Worm (Caenorhabditis elegans) whole organism, L2 larva: ENCODE results near the gene vha-14.
A peak's percentile ranks its signal among the peaks of the same experiment; 100 is the strongest.

Source experiments
- C34F6.9 ChIP-seq: fragments of 150-350 bp; optimal IDR thresholded peaks from 2 replicates; lab custom pipeline; 2014; ENCODE audit warnings: missing biosample characterization, missing genetic modification characterization
- F13H6.1 ChIP-seq: sonication (generic microtip); optimal IDR thresholded peaks from 2 replicates; lab custom pipeline; 2016; ENCODE audit warnings: missing genetic modification characterization, missing compliant biosample characterization
- Y55F3AM.14 ChIP-seq: fragments of 200-800 bp; sonication (Bioruptor generic); optimal IDR thresholded peaks from 2 replicates; lab custom pipeline; 2018; ENCODE audit warnings: mild to moderate bottlenecking, missing genetic modification characterization, missing compliant biosample characterization
- ZK546.5 ChIP-seq: sonication (generic microtip); optimal IDR thresholded peaks from 2 replicates; lab custom pipeline; 2017; ENCODE audit warnings: missing biosample characterization, missing genetic modification characterization
- blmp-1 ChIP-seq: sonication (generic microtip); optimal IDR thresholded peaks from 2 replicates; lab custom pipeline; 2017; ENCODE audit warnings: missing genetic modification characterization, mild to moderate bottlenecking, missing compliant biosample characterization, antibody characterized with exemption, moderate library complexity; ENCODE audit not compliant: insufficient read depth
- ceh-16 ChIP-seq: fragments of 150-350 bp; optimal IDR thresholded peaks from 2 replicates; lab custom pipeline; 2014; ENCODE audit warnings: missing biosample characterization, missing genetic modification characterization
- ceh-82 ChIP-seq: fragments of 150-350 bp; optimal IDR thresholded peaks from 2 replicates; lab custom pipeline; 2014; ENCODE audit warnings: missing biosample characterization, missing genetic modification characterization
- crh-2 ChIP-seq: sonication (generic microtip); optimal IDR thresholded peaks from 2 replicates; lab custom pipeline; 2017; ENCODE audit warnings: missing biosample characterization, missing genetic modification characterization
- egl-27 ChIP-seq: sonication (generic microtip); optimal IDR thresholded peaks from 3 replicates; lab custom pipeline; 2017; ENCODE audit warnings: missing biosample characterization, missing genetic modification reagents, missing genetic modification characterization
- elt-1 ChIP-seq: fragments of 150-350 bp; optimal IDR thresholded peaks from 2 replicates; lab custom pipeline; 2014; ENCODE audit warnings: missing biosample characterization, missing genetic modification characterization
- elt-3 ChIP-seq: sonication (generic microtip); optimal IDR thresholded peaks from 2 replicates; lab custom pipeline; 2017; ENCODE audit warnings: missing biosample characterization, missing genetic modification characterization
- fos-1 ChIP-seq: fragments of 150-350 bp; optimal IDR thresholded peaks from 2 replicates; lab custom pipeline; 2014; ENCODE audit warnings: missing biosample characterization, missing genetic modification characterization
- gmeb-1 ChIP-seq: fragments of 150-350 bp; optimal IDR thresholded peaks from 2 replicates; lab custom pipeline; 2014; ENCODE audit warnings: missing biosample characterization, missing genetic modification characterization
- lin-11 ChIP-seq: fragments of 150-350 bp; sonication (generic microtip); optimal IDR thresholded peaks from 2 replicates; lab custom pipeline; 2014; ENCODE audit warnings: missing biosample characterization, missing genetic modification characterization, inconsistent platforms, mixed read lengths
- lin-13 ChIP-seq: fragments of 150-350 bp; optimal IDR thresholded peaks from 2 replicates; lab custom pipeline; 2014; ENCODE audit warnings: missing biosample characterization, missing genetic modification reagents, missing genetic modification characterization
- lsy-2 ChIP-seq, 2 experiments: fragments of 150-350 bp in 1 of 2; sonication (generic microtip) in 1 of 2; optimal IDR thresholded peaks; 2 replicates each; lab custom pipeline; 2014 to 2017; ENCODE audit warnings: missing biosample characterization in 2 of 2, missing genetic modification characterization in 2 of 2
- mab-5 ChIP-seq: fragments of 150-350 bp; optimal IDR thresholded peaks from 2 replicates; lab custom pipeline; 2014; ENCODE audit warnings: missing biosample characterization, missing genetic modification characterization
- nhr-11 ChIP-seq: fragments of 150-350 bp; optimal IDR thresholded peaks from 2 replicates; lab custom pipeline; 2014; ENCODE audit warnings: missing biosample characterization, missing genetic modification characterization
- nhr-12 ChIP-seq: fragments of 150-350 bp; optimal IDR thresholded peaks from 2 replicates; lab custom pipeline; 2014; ENCODE audit warnings: missing biosample characterization, missing genetic modification characterization
- nhr-129 ChIP-seq: fragments of 150-350 bp; optimal IDR thresholded peaks from 2 replicates; lab custom pipeline; 2014; ENCODE audit warnings: missing biosample characterization, missing genetic modification characterization
- nhr-21 ChIP-seq: fragments of 150-350 bp; optimal IDR thresholded peaks from 2 replicates; lab custom pipeline; 2014; ENCODE audit warnings: missing biosample characterization, missing genetic modification characterization
- nhr-237 ChIP-seq: fragments of 150-350 bp; optimal IDR thresholded peaks from 2 replicates; lab custom pipeline; 2014; ENCODE audit warnings: missing biosample characterization, missing genetic modification characterization
- nhr-25 ChIP-seq: fragments of 150-350 bp; sonication (generic microtip); optimal IDR thresholded peaks from 3 replicates; lab custom pipeline; 2014; ENCODE audit warnings: missing biosample characterization, missing genetic modification characterization
- nhr-6 ChIP-seq: fragments of 150-350 bp; optimal IDR thresholded peaks from 2 replicates; lab custom pipeline; 2014; ENCODE audit warnings: missing biosample characterization, missing genetic modification characterization
- peb-1 ChIP-seq: fragments of 150-350 bp; optimal IDR thresholded peaks from 2 replicates; lab custom pipeline; 2014; ENCODE audit warnings: missing biosample characterization, missing genetic modification characterization
- sem-4 ChIP-seq: fragments of 150-350 bp; optimal IDR thresholded peaks from 2 replicates; lab custom pipeline; 2014; ENCODE audit warnings: missing biosample characterization, missing genetic modification reagents, missing genetic modification characterization
- skn-1 ChIP-seq: sonication (generic microtip); optimal IDR thresholded peaks from 2 replicates; lab custom pipeline; 2017; ENCODE audit warnings: missing biosample characterization, missing genetic modification characterization
- sma-3 ChIP-seq: sonication (generic microtip); optimal IDR thresholded peaks from 2 replicates; lab custom pipeline; 2016; ENCODE audit warnings: missing genetic modification reagents, missing genetic modification characterization, missing compliant biosample characterization
- sma-9 ChIP-seq, 2 experiments: fragments of 150-350 bp in 1 of 2; sonication (generic microtip) in 1 of 2; optimal IDR thresholded peaks; 2 replicates each; lab custom pipeline; 2014 to 2016; ENCODE audit warnings: missing genetic modification characterization in 2 of 2, mild to moderate bottlenecking in 1 of 2, missing biosample characterization in 1 of 2, missing compliant biosample characterization in 1 of 2, missing genetic modification reagents in 1 of 2, moderate library complexity in 1 of 2
- snpc-4 ChIP-seq: fragments of 150-350 bp; optimal IDR thresholded peaks from 2 replicates; lab custom pipeline; 2014; ENCODE audit warnings: missing biosample characterization, missing genetic modification characterization
- unc-39 ChIP-seq: fragments of 150-350 bp; optimal IDR thresholded peaks from 2 replicates; lab custom pipeline; 2014; ENCODE audit warnings: missing biosample characterization, missing genetic modification characterization
- unc-55 ChIP-seq: fragments of 150-350 bp; sonication (generic microtip); optimal IDR thresholded peaks from 3 replicates; lab custom pipeline; 2014; ENCODE audit warnings: missing biosample characterization, missing genetic modification reagents, missing genetic modification characterization
- ztf-1 ChIP-seq: fragments of 200-800 bp; sonication (Bioruptor generic); conservative IDR thresholded peaks from 2 replicates; pipeline ENCODE4 v1.3.6; 2022; ENCODE audit warnings: missing genetic modification characterization, missing compliant biosample characterization
- ztf-4 ChIP-seq: fragments of 150-350 bp; optimal IDR thresholded peaks from 2 replicates; lab custom pipeline; 2014; ENCODE audit warnings: missing biosample characterization, missing genetic modification characterization

vha-14 gene

DNA sequence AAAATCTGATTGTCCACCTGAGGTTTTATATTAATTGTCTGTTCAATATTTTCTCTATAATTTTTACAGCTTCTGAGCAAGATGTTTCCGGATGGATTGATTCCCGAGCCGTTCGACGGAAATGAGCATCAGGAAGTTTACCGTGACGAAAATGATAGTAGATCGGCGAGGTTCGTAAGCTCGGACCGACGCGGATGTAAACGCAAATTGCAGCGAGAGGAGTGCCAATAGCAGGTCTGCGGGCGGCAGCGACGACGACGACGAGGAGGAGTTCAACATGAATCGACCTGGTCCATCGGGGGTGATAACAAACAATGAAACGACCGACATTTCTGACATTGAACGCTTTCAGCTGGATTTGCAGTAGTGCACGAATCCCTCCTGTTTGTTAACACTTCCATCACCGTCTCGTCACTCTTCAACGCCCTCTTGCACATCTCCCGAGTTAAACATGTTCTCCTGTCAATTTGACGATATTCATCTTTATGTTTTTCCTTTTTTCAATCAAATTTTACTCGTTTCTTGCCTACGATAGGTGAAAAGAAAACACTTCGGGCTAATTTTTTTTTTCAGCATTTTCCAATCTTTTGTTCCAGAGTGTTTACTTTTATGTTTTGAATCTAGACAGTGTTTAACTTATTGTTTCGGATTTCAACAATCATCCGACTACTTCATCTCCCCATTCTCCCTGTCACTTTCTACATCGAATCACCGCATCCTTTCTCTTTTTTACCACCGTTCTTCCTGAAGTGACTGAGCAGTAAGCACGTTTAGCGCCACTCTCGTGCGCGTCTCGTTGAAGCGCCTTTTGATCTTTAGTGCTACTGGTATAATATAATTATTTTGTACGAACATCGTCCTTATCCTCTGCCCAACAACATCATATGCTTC, 45.8 kb upstream of the vha-14 start:
- TF ChIP-seq fos-1 (tag; lab: Kevin White, UChicago) (peak; percentile 2), nhr-21 (tag; lab: Kevin White, UChicago) (no peak)
- TF ChIP-seq, all 48 proteins: peak for 1

DNA sequence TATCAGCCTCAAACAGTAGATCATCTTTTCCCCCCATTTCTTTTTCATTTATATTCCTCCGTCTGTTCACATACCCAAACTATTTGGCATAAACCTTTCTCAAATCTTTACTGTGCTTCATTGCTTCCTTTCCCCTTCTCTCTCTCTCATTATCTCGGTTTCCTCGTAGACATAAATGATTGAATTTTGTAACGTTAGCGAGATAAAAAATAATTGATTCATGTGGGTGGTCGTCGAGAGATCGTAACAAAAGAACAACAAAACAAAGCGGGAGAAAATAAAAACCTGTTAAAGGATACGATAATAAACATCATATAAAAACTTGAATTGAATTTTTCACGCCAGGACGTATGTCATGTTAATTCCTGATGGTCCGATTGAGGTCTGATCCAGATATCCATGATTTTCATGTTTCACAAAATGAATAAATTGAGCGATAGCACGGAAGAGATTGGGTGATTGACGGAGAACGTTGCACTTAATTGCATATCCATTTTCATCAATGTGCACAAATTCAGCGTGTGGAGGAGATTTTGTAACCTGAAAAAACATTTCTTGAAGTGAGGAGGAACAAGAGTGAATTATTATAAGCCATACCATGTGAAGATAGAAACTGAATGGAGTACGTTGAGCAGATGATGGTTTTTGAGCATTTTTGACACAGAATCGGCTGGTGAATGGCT, 45.0 kb upstream of the vha-14 start:
- TF ChIP-seq unc-39 (tag; lab: Kevin White, UChicago) = no peak
- TF ChIP-seq fos-1 (tag; lab: Kevin White, UChicago) = no peak
- TF ChIP-seq nhr-129 = peak; percentile 28
- TF ChIP-seq ceh-16 = no peak
- TF ChIP-seq lsy-2 (tag; optimal IDR thresholded peaks at IDR 0.05; lab: Kevin White, UChicago) = peak in 1 of 2 experiments; percentile 0
- TF ChIP-seq ztf-4 (tag; lab: Kevin White, UChicago) = peak; percentile 6
- TF ChIP-seq ZK546.5 = no peak
- peak; percentile 0 for TF ChIP-seq crh-2 (tag; lab: Kevin White, UChicago)
- TF ChIP-seq, all 48 proteins: peak for 4

DNA sequence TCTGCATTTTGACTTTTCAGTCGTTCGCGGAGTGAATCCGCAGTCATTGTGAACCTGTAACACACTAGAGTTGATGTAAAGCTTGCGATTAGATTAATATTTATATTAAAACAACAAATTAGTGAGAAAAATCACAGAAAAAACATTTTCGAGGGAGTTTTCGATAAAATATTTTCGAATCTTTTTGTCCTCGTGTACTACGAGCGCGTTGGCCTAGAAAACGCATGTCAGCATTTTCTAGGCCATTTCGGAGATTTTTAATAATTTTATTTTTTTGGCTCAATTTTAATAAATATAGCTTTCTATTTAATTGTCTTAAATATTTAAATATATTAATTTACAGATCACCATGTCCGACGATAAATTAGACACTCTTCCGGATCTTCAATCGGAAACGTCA, 42.5 kb upstream of the vha-14 start, which contains the start of gene B0464.9:
Gene B0464.9, plus strand, starts transcription at position 344 of the 400 bp plus-strand sequence.
- TF ChIP-seq unc-39 (tag; lab: Kevin White, UChicago) (no peak), lsy-2 (tag; optimal IDR thresholded peaks at IDR 0.05; lab: Kevin White, UChicago) (peak; percentile 57 to 82), unc-55 (GFP tag; lab: Kevin White, UChicago) (peak; percentile 74), egl-27 (tag; lab: Kevin White, UChicago) (peak; percentile 28), sma-3 (GFP tag; lab: Kevin White, UChicago) (peak; percentile 66), nhr-6 (tag; lab: Kevin White, UChicago) (no peak), C34F6.9 (peak; percentile 89), crh-2 (tag; lab: Kevin White, UChicago) (peak; percentile 24), lin-13 (peak; percentile 13), Y55F3AM.14 (no peak), fos-1 (tag; lab: Kevin White, UChicago) (no peak), sma-9 (GFP tag; optimal IDR thresholded peaks at IDR 0.05; lab: Kevin White, UChicago) (peak; percentile 61), sma-9 (tag; optimal IDR thresholded peaks at IDR 0.05; lab: Kevin White, UChicago) (no peak), peb-1 (tag; lab: Kevin White, UChicago) (no peak), sem-4 (tag; lab: Kevin White, UChicago) (no peak), F13H6.1 (tag; lab: Kevin White, UChicago) (peak; percentile 40), gmeb-1 (peak; percentile 68), nhr-25 (tag; lab: Kevin White, UChicago) (peak; percentile 26)

DNA sequence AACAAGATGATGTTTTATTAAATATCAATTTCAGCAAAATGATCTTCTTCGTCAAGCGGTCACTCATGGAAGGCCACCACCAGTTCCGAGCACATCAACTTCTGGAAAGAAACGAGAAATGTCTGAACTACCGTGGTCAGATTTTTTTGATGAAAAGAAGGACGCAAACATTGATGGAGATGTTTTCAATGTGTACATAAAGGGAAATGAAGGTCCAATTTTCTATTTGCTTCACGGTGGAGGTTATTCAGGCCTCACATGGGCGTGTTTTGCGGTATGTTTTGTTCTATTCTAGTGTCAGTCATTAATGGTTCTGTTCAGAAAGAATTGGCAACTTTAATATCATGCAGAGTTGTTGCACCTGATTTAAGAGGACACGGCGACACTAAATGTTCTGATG, 42.0 kb upstream of the vha-14 start, which contains the start of gene B0464.6:
Gene B0464.6, minus strand, starts transcription at position 101 of the 400 bp plus-strand sequence.
- TF ChIP-seq ceh-82 (no peak), sma-3 (GFP tag; lab: Kevin White, UChicago) (no peak), lin-11 (tag; lab: Kevin White, UChicago) (no peak), C34F6.9 (no peak), nhr-12 (tag; lab: Kevin White, UChicago) (no peak)

DNA sequence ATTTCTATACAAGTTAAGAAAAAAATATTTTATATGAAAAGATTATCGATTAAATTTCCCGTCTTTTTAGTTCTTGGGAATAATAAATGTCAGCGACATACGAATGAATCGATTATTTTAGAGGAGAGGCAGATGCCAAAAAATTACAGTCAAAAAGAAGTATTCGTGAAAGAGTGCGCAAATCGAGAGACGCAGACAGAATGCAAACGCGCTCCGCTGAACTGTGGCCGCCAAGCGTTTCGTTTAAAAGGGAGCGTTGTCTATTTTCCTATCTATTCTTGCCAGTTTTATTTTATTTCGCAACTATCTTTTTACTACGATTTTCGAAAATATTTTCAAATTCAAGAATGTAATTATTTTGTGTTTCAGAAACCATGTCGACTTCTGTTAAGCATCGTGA, 40.8 kb upstream of the vha-14 start, which contains the start of gene baf-1:
Gene baf-1, plus strand, starts transcription at position 370 of the 400 bp plus-strand sequence.
- peak; percentile 13 for TF ChIP-seq blmp-1 (tag; lab: Kevin White, UChicago)
- peak; percentile 23 for TF ChIP-seq F13H6.1 (tag; lab: Kevin White, UChicago)
- TF ChIP-seq nhr-11 (tag; lab: Kevin White, UChicago) = no peak
- TF ChIP-seq snpc-4 (tag; lab: Kevin White, UChicago) = no peak
- TF ChIP-seq nhr-21 (tag; lab: Kevin White, UChicago) = peak; percentile 29
- TF ChIP-seq ZK546.5 = peak; percentile 12
- peak; percentile 46 for TF ChIP-seq sma-9 (GFP tag; optimal IDR thresholded peaks at IDR 0.05; lab: Kevin White, UChicago)
- no peak for TF ChIP-seq sma-9 (tag; optimal IDR thresholded peaks at IDR 0.05; lab: Kevin White, UChicago)
- peak; percentile 33 for TF ChIP-seq lin-13
- peak; percentile 72 for TF ChIP-seq nhr-25 (tag; lab: Kevin White, UChicago)
- no peak for TF ChIP-seq nhr-237 (tag; lab: Kevin White, UChicago)
- peak; percentile 93 for TF ChIP-seq C34F6.9
- no peak for TF ChIP-seq nhr-12 (tag; lab: Kevin White, UChicago)
- TF ChIP-seq lsy-2 (tag; optimal IDR thresholded peaks at IDR 0.05; lab: Kevin White, UChicago) = peak; percentile 44 to 83
- TF ChIP-seq unc-55 (GFP tag; lab: Kevin White, UChicago) = peak; percentile 76
- peak; percentile 58 for TF ChIP-seq sma-3 (GFP tag; lab: Kevin White, UChicago)
- peak; percentile 70 for TF ChIP-seq crh-2 (tag; lab: Kevin White, UChicago)
- no peak for TF ChIP-seq elt-1
- TF ChIP-seq fos-1 (tag; lab: Kevin White, UChicago) = peak; percentile 37
- TF ChIP-seq nhr-6 (tag; lab: Kevin White, UChicago) = no peak
- no peak for TF ChIP-seq ztf-1
- peak; percentile 30 for TF ChIP-seq nhr-129
- TF ChIP-seq skn-1 (tag; lab: Kevin White, UChicago) = no peak
- peak; percentile 17 for TF ChIP-seq lin-11 (tag; lab: Kevin White, UChicago)
- TF ChIP-seq mab-5 (tag; lab: Kevin White, UChicago) = peak; percentile 57
- TF ChIP-seq gmeb-1 = peak; percentile 80
- no peak for TF ChIP-seq elt-3 (tag; lab: Kevin White, UChicago)
